Worm (Caenorhabditis elegans): ENCODE measurements around the gene cylc-1.
"Not testable (repeated sequence)": the region's sequence is repeated elsewhere in the genome, so short reads cannot be mapped to it uniquely, and the experiment has no call there.

cylc-1 gene

DNA sequence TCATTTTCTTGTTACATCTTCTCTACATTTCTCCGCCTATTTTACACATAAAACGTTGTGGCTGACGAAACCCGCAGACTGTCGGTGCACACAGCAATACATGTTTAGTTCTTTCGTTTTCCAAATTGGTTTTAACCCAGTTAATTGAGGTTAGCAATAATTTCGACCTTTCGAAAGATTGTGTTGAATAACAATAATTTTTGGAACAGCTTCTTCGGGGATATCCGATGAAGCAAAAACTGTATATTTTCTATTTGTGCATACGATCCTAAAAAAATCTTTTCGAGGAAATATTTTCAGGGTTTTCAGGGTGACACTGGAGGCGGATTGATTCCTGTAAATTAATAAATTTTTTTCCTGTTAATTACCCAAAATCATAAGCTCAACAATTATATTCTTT lies 36.2 kb upstream of the cylc-1 start:
- TF ChIP-seq unc-62 (GFP tag; optimal IDR thresholded peaks at IDR 0.05 in 1 of 2) (peak in 1 of 2 experiments; percentile 57), T26A8.4 (GFP tag; IDR thresholded peaks at IDR 0.05) (peak; percentile 65), mdt-29 (GFP tag; IDR thresholded peaks at IDR 0.05) (0 out of 2 replicates have a peak, but pooled peaks have one; percentile 32), php-3 (GFP tag; IDR thresholded peaks at IDR 0.05) (0 out of 2 replicates have a peak, but pooled peaks have one; percentile 30), snpc-1.2 (GFP tag; IDR thresholded peaks at IDR 0.05) (peak; percentile 98), lin-38 (GFP tag; IDR thresholded peaks at IDR 0.05) (peak; percentile 39; the same call in 1 of the 2 replicates)
- not testable (repeated sequence) for TF ChIP-seq unc-62 (tag; optimal IDR thresholded peaks at IDR 0.05)

DNA sequence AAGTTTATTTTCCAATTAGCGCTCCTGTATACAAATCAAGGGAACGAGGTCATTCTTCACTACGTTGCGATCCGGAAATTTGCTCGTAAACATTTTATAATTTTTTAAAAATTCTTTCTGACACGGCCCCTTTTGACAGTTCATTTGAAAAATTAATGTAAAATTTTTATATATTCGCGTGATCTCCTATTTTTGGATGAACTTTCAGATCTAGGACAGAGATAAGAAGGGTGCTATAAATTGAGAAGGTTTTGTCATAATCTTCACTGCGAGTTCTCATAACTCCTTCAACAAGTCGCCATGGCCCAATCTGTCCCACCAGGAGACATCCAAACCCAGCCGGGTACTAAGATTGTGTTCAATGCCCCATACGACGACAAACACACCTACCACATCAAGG lies 34.7 kb upstream of the cylc-1 start, which contains the start of gene msp-19:
Gene msp-19, plus strand, starts transcription at position 301 of the 400 bp plus-strand sequence.
- TF ChIP-seq nhr-77 (tag; optimal IDR thresholded peaks at IDR 0.05); ceh-44 (GFP tag; IDR thresholded peaks at IDR 0.05); jun-1 (tag; optimal IDR thresholded peaks at IDR 0.05): not testable (repeated sequence)

DNA sequence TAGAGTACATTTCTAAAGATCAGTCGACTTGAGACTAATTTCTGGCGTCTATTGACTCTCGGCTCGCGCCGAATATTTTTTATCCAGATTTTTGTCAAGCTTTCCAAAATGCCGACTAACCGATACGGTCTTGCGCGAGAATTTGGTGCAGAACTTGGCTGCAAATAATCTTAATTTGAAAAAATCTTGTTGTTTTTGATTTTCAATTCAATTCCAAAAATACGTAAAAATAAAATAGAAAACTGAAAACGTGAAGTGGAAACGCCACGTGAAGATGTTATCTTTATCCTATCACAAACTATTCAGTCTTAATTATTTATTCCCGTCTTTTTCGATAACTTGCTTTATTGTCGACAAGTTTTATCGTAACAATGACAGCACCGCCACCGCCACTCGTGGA lies 32.8 kb upstream of the cylc-1 start, which contains the start of gene ttbk-2.1:
Gene ttbk-2.1, plus strand, starts transcription at position 301 of the 400 bp plus-strand sequence.
- not testable (repeated sequence) for TF ChIP-seq nhr-237 (tag; optimal IDR thresholded peaks at IDR 0.05); mes-2 (tag; optimal IDR thresholded peaks at IDR 0.05; ENCODE audit: poor library complexity, severe bottlenecking); lim-7 (GFP tag; IDR thresholded peaks at IDR 0.05)

DNA sequence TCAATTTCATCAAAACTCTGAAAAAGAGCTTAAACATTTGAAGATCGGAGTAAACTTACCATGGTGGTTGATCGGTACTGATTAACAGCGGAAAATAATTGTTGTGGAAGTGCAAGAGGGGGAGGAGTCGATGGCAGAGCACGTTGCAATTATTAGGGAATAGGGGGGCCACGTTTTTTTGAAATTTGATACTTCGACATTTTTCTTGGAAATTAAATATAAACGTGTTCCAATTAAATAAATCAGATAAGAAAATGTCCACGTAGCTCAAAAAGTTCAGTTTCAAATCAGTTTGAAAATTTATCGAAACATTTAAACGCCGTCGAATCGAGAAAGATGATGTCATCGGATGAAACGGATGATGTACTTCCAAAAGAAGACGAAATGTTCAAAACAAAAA lies 31.2 kb upstream of the cylc-1 start, which contains the start of gene F36H12.9:
Gene F36H12.9, plus strand, starts transcription at position 301 of the 400 bp plus-strand sequence.
- not testable (repeated sequence) for TF ChIP-seq nhr-77 (tag; optimal IDR thresholded peaks at IDR 0.05); lin-13 (GFP tag; optimal IDR thresholded peaks at IDR 0.05); spr-3 (GFP tag; optimal IDR thresholded peaks at IDR 0.05)

DNA sequence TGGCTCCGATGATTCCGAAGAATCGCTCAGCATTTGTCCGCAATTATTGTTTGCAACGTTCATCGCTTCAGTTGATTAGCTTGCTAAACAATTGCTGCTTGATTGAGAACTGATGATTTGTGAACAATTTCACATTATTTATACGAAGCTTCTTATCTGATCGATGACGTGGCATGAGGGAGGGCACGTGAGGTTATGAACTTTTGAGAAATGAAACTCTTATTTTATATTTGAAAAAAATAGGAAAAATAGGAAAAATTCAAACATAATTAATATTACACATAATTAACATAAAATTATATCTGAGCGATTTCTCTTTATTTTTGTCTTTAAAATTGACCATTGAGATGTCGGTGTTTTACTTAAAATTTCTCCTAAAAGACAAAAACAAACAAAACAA lies 29.1 kb upstream of the cylc-1 start, which contains the start of gene F36H12.10:
Gene F36H12.10, minus strand, starts transcription at position 101 of the 400 bp plus-strand sequence.
- TF ChIP-seq fos-1 (tag; optimal IDR thresholded peaks at IDR 0.05); daf-16 (GFP tag; optimal IDR thresholded peaks at IDR 0.05); daf-16 (tag; optimal IDR thresholded peaks at IDR 0.05); cey-2 (tag; optimal IDR thresholded peaks at IDR 0.05; ENCODE audit: borderline replicate concordance, insufficient read depth): not testable (repeated sequence)

DNA sequence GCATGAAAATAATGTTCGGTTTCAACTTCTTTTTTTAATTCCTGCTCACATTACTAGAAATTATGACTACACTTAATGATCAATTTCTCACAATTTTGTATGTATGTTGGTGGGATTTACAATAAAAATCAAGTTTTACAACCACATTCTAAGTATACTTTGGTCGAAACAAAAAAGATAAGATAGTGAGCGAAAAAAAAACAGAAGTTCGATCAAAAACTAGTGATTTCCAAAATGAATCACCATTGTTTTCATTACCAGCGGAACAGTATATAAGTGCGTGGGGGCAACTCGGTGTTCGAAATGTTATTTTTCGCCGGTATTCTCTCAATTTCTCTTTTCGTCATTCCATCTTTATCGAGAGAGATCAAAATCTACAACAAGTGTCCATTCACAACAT lies 5.0 kb upstream of the cylc-1 start, which contains the start of gene thn-5:
Gene thn-5, plus strand, starts transcription at position 301 of the 400 bp plus-strand sequence.
- TF ChIP-seq jun-1 (tag; optimal IDR thresholded peaks at IDR 0.05) (no peak), saeg-2 (GFP tag; IDR thresholded peaks at IDR 0.05) (no peak)

DNA sequence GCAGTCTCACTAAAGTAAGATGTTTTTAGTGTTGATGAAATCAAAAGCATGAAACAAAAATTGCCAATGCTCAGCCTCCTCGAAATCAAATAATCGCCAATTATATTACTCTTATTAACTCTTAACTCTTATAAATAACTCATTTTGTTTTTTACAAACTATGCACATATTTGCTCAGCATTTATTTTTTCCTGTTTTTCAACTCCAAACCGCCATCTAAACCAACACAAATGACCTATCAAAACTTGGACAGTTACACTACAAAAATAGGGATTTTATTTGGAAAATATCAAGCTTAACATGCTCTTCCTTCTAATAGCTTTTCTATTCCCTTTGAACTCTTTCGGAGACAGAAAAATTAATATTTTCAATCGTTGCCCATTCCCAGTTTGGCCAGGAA lies 3.0 kb upstream of the cylc-1 start, which contains the start of gene thn-6:
Gene thn-6, plus strand, starts transcription at position 301 of the 400 bp plus-strand sequence.
- TF ChIP-seq cey-2 (tag; optimal IDR thresholded peaks at IDR 0.05; ENCODE audit: borderline replicate concordance, insufficient read depth) = no peak
- TF ChIP-seq nhr-6 (tag; optimal IDR thresholded peaks at IDR 0.05) = no peak
- no peak for TF ChIP-seq aha-1 (tag)
- TF ChIP-seq zfp-2 (tag; optimal IDR thresholded peaks at IDR 0.05) = no peak
- no peak for TF ChIP-seq daf-16 (GFP tag; optimal IDR thresholded peaks at IDR 0.05)
- no peak for TF ChIP-seq daf-16 (tag; optimal IDR thresholded peaks at IDR 0.05)
- TF ChIP-seq dpl-1 (GFP tag; optimal IDR thresholded peaks at IDR 0.05) = no peak
- no peak for TF ChIP-seq Y75B8A.6 (GFP tag; IDR thresholded peaks at IDR 0.05)
- TF ChIP-seq ceh-32 (tag; optimal IDR thresholded peaks at IDR 0.05; ENCODE audit: poor library complexity) = no peak
- no peak for TF ChIP-seq ceh-28 (tag; optimal IDR thresholded peaks at IDR 0.05)
- no peak for TF ChIP-seq tra-1 (GFP tag; IDR thresholded peaks at IDR 0.05)
- TF ChIP-seq lin-15B (tag; optimal IDR thresholded peaks at IDR 0.05) = no peak
- TF ChIP-seq vab-7 (GFP tag; IDR thresholded peaks at IDR 0.05) = no peak
- no peak for TF ChIP-seq arid-1 (GFP tag; conservative IDR thresholded peaks at IDR 0.05)
- no peak for TF ChIP-seq R02D3.7 (tag; optimal IDR thresholded peaks at IDR 0.05)
- no peak for TF ChIP-seq hmg-1.1 (GFP tag; IDR thresholded peaks at IDR 0.05)
- TF ChIP-seq lin-13 (GFP tag; optimal IDR thresholded peaks at IDR 0.05) = no peak
- TF ChIP-seq ama-1 (optimal IDR thresholded peaks at IDR 0.05) = no peak
- no peak for TF ChIP-seq ztf-7 (tag; optimal IDR thresholded peaks at IDR 0.05)
- no peak for TF ChIP-seq daf-8 (GFP tag; IDR thresholded peaks at IDR 0.05)

Data from whole organism, L4 larva.